Worm (Caenorhabditis elegans) whole organism, L3 larva: ENCODE results near the gene dhgd-1.

Experiments used
- R02D3.7 ChIP-seq: fragments of 150-350 bp; optimal IDR thresholded peaks from 2 replicates; lab custom pipeline; 2014; ENCODE audit warnings: missing biosample characterization, missing genetic modification characterization
- ceh-82 ChIP-seq: fragments of 150-350 bp; optimal IDR thresholded peaks from 2 replicates; lab custom pipeline; 2014; ENCODE audit warnings: missing biosample characterization, missing genetic modification characterization
- fos-1 ChIP-seq: fragments of 150-350 bp; optimal IDR thresholded peaks from 2 replicates; lab custom pipeline; 2014; ENCODE audit warnings: missing biosample characterization, missing genetic modification characterization
- lin-39 ChIP-seq: fragments of 150-350 bp; optimal IDR thresholded peaks from 2 replicates; lab custom pipeline; 2018; ENCODE audit warnings: missing biosample characterization, missing genetic modification reagents, missing genetic modification characterization
- mdl-1 ChIP-seq: fragments of 150-350 bp; optimal IDR thresholded peaks from 2 replicates; lab custom pipeline; 2014; ENCODE audit warnings: missing biosample characterization, missing genetic modification characterization
- nhr-11 ChIP-seq: fragments of 150-350 bp; optimal IDR thresholded peaks from 2 replicates; lab custom pipeline; 2014; ENCODE audit warnings: missing biosample characterization, missing genetic modification characterization
- nhr-28 ChIP-seq: fragments of 150-350 bp; optimal IDR thresholded peaks from 2 replicates; lab custom pipeline; 2014; ENCODE audit warnings: missing biosample characterization, missing genetic modification characterization
- pha-4 ChIP-seq: fragments of 150-350 bp; optimal IDR thresholded peaks from 2 replicates; lab custom pipeline; 2014; ENCODE audit warnings: missing biosample characterization, missing genetic modification reagents, missing genetic modification characterization
- unc-62 ChIP-seq: fragments of 150-350 bp; sonication (generic microtip); optimal IDR thresholded peaks from 4 replicates; lab custom pipeline; 2014; ENCODE audit warnings: missing biosample characterization, missing genetic modification reagents, missing genetic modification characterization
- zag-1 ChIP-seq: fragments of 150-350 bp; optimal IDR thresholded peaks from 2 replicates; lab custom pipeline; 2014; ENCODE audit warnings: missing biosample characterization, missing genetic modification characterization

ce11 chrII:11526954-11527353 lies 24.9 kb downstream of the dhgd-1 start, which contains the start of gene age-1:
- TF ChIP-seq nhr-11 (tag; lab: Kevin White, UChicago): no peak
- no peak for TF ChIP-seq ceh-82 (tag; lab: Kevin White, UChicago)
- TF ChIP-seq mdl-1: no peak
- TF ChIP-seq zag-1 (tag; lab: Kevin White, UChicago): no peak
- TF ChIP-seq lin-39: no peak
- no peak for TF ChIP-seq pha-4 (tag; lab: Kevin White, UChicago)
- no peak for TF ChIP-seq R02D3.7 (tag; lab: Kevin White, UChicago)
- TF ChIP-seq fos-1 (tag; lab: Kevin White, UChicago): no peak
- no peak for TF ChIP-seq unc-62 (GFP tag; lab: Kevin White, UChicago)
- no peak for TF ChIP-seq nhr-28 (tag; lab: Kevin White, UChicago)
